Fruit fly (Drosophila melanogaster): ENCODE data around the gene Spc105R.

- no peak for TF ChIP-seq Sin3A (optimal IDR thresholded peaks at IDR 0.05)
- TF ChIP-seq h (optimal IDR thresholded peaks at IDR 0.05): no peak
- TF ChIP-seq Myc (optimal IDR thresholded peaks at IDR 0.05): no peak
- no peak for TF ChIP-seq psq (optimal IDR thresholded peaks at IDR 0.05)
These were observed 47.2 kb upstream of the Spc105R start for dm6 chr3L:20752964-20753363.
